Worm (Caenorhabditis elegans) whole organism, mixed stage, embryonic: Measurements from ENCODE around the gene ZK353.9.

ENCODE experiments used
- M03D4.4 ChIP-seq: sonication (generic microtip); optimal IDR thresholded peaks from 2 replicates; lab custom pipeline; 2017; ENCODE audit warnings: mild to moderate bottlenecking, missing genetic modification characterization, missing compliant biosample characterization
- ceh-43 ChIP-seq: fragments of 200-800 bp; sonication (Bioruptor generic); optimal IDR thresholded peaks from 2 replicates; lab custom pipeline; 2018; ENCODE audit warnings: mild to moderate bottlenecking, missing genetic modification characterization, moderate library complexity, missing compliant biosample characterization
- ces-1 ChIP-seq: fragments of 150-350 bp; optimal IDR thresholded peaks from 2 replicates; lab custom pipeline; 2014; ENCODE audit warnings: missing biosample characterization, missing genetic modification reagents, missing genetic modification characterization
- sptf-1 ChIP-seq: sonication (generic microtip); optimal IDR thresholded peaks from 2 replicates; lab custom pipeline; 2017; ENCODE audit warnings: mild to moderate bottlenecking, missing genetic modification characterization, moderate library complexity, missing compliant biosample characterization
- unc-62 ChIP-seq: fragments of 150-350 bp; optimal IDR thresholded peaks from 2 replicates; lab custom pipeline; 2014; ENCODE audit warnings: missing biosample characterization, missing genetic modification reagents, missing genetic modification characterization
- ztf-11 ChIP-seq: fragments of 150-350 bp; optimal IDR thresholded peaks from 2 replicates; lab custom pipeline; 2014; ENCODE audit warnings: missing biosample characterization, missing genetic modification characterization

DNA sequence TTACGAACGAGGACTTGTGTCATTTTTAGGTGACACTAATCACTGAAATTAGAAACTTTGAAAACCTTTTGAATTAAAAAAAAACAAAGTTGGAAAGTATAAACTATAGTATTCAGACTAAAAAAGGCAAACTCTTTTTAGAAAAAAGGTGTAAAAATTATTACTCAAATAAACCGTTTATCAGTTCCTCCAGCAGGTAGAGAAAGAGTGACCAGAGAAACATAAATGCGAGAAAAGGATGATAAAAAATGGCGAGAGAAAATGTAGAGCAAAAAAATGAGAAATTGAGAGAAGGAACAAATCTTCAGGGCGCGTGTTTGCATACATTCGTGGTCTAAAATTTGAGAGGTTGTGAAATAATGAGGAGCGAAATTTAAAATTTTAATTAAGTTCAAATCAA lies 7.4 kb upstream of the ZK353.9 start, which contains the start of gene lap-1:
- TF ChIP-seq ceh-43 (GFP tag; lab: Kevin White, UChicago) = no peak
- TF ChIP-seq ztf-11 (tag; lab: Kevin White, UChicago) = no peak
- TF ChIP-seq unc-62 (GFP tag; lab: Kevin White, UChicago) = no peak
- no peak for TF ChIP-seq M03D4.4 (tag; lab: Kevin White, UChicago)
- TF ChIP-seq ces-1 (GFP tag; lab: Kevin White, UChicago) = no peak
- TF ChIP-seq sptf-1 (tag; lab: Kevin White, UChicago) = no peak
